Fruit fly (Drosophila melanogaster) whole organism, embryonic: Measurements from ENCODE around the gene CG3918.

Experiments used
- Abd-B ChIP-seq: fragments of 200-800 bp; sonication (Bioruptor generic); optimal IDR thresholded peaks from 2 replicates; lab custom pipeline; 2018; ENCODE audit warnings: missing biosample characterization, mild to moderate bottlenecking, missing genetic modification characterization, moderate library complexity
- B-H2 ChIP-seq: fragments of 200-800 bp; sonication (Bioruptor generic); optimal IDR thresholded peaks from 2 replicates; lab custom pipeline; 2018; ENCODE audit warnings: missing biosample characterization, mild to moderate bottlenecking, missing genetic modification characterization
- Bteb2 ChIP-seq: fragments of 200-800 bp; sonication (Bioruptor generic); optimal IDR thresholded peaks from 2 replicates; lab custom pipeline; 2016; ENCODE audit warnings: missing biosample characterization, missing genetic modification characterization
- CG12155 ChIP-seq: fragments of 200-800 bp; sonication (Bioruptor generic); optimal IDR thresholded peaks from 3 replicates; lab custom pipeline; 2016; ENCODE audit warnings: missing biosample characterization, missing genetic modification characterization
- CG12236 ChIP-seq: fragments of 200-800 bp; sonication (Bioruptor generic); optimal IDR thresholded peaks from 2 replicates; lab custom pipeline; 2016; ENCODE audit warnings: missing biosample characterization, missing genetic modification characterization
- CG18262 ChIP-seq: fragments of 200-800 bp; optimal IDR thresholded peaks from 3 replicates; lab custom pipeline; 2019; ENCODE audit warnings: missing biosample characterization, mild to moderate bottlenecking, missing genetic modification characterization, moderate library complexity
- CG18599 ChIP-seq: fragments of 200-800 bp; sonication (Bioruptor generic); optimal IDR thresholded peaks from 3 replicates; lab custom pipeline; 2017; ENCODE audit warnings: missing biosample characterization, missing genetic modification characterization, mild to moderate bottlenecking, moderate library complexity, missing genetic modification reagents
- CG18764 ChIP-seq: fragments of 200-800 bp; sonication (Bioruptor generic); optimal IDR thresholded peaks from 3 replicates; lab custom pipeline; 2016; ENCODE audit warnings: missing biosample characterization, missing genetic modification characterization
- CG2875 ChIP-seq: fragments of 200-800 bp; sonication (Bioruptor generic); optimal IDR thresholded peaks from 2 replicates; lab custom pipeline; 2017; ENCODE audit warnings: missing biosample characterization, mild to moderate bottlenecking, missing genetic modification characterization, missing genetic modification reagents
- CG31441 ChIP-seq: fragments of 200-800 bp; sonication (Bioruptor generic); IDR thresholded peaks from 2 replicates; pipeline ENCODE4 v1.3.6; 2022; ENCODE audit warnings: missing biosample characterization, missing genetic modification characterization
- CG3726 ChIP-seq: fragments of 200-800 bp; sonication (Bioruptor generic); IDR thresholded peaks from 3 replicates; pipeline ENCODE4, ENCODE4 v1.3.6; 2022; ENCODE audit warnings: missing biosample characterization, missing genetic modification characterization
- CG4617 ChIP-seq: fragments of 200-800 bp; sonication (Bioruptor generic); optimal IDR thresholded peaks from 3 replicates; lab custom pipeline; 2016; ENCODE audit warnings: missing biosample characterization, missing genetic modification characterization, borderline replicate concordance
- CG6689 ChIP-seq: fragments of 200-800 bp; sonication (Bioruptor generic); IDR thresholded peaks from 2 replicates; pipeline ENCODE4 v1.3.6; 2022; ENCODE audit warnings: missing biosample characterization, missing genetic modification characterization
- CG7271 ChIP-seq: fragments of 200-800 bp; sonication (Bioruptor generic); optimal IDR thresholded peaks from 2 replicates; lab custom pipeline; 2018; ENCODE audit warnings: missing biosample characterization, mild to moderate bottlenecking, missing genetic modification characterization, moderate library complexity
- CG7987 ChIP-seq: fragments of 200-800 bp; sonication (Bioruptor generic); optimal IDR thresholded peaks from 2 replicates; lab custom pipeline; 2018; ENCODE audit warnings: missing biosample characterization, mild to moderate bottlenecking, missing genetic modification characterization, moderate library complexity
- CG8290 ChIP-seq, 3 experiments: fragments of 200-800 bp; sonication (Bioruptor generic); optimal IDR thresholded peaks; 2 replicates each; lab custom pipeline; 2016 to 2019; ENCODE audit warnings: missing biosample characterization in 3 of 3, missing genetic modification characterization in 3 of 3, mild to moderate bottlenecking in 2 of 3, moderate library complexity in 1 of 3
- CG9437 ChIP-seq: fragments of 200-800 bp; sonication (Bioruptor generic); optimal IDR thresholded peaks from 2 replicates; lab custom pipeline; 2018; ENCODE audit warnings: missing biosample characterization, mild to moderate bottlenecking, missing genetic modification characterization
- CoRest ChIP-seq: fragments of 200-800 bp; sonication (Bioruptor generic); optimal IDR thresholded peaks from 3 replicates; lab custom pipeline; 2018; ENCODE audit warnings: missing biosample characterization, mild to moderate bottlenecking, missing genetic modification characterization, moderate library complexity
- D ChIP-seq, 2 experiments: fragments of 200-800 bp in 1 of 2; fragments of >200 bp in 1 of 2; sonication (Bioruptor generic) in 1 of 2; optimal IDR thresholded peaks; 2 replicates in 1 of 2; 3 replicates in 1 of 2; lab custom pipeline; 2017; ENCODE audit warnings: mild to moderate bottlenecking in 1 of 2, missing biosample characterization in 1 of 2, missing genetic modification characterization in 1 of 2, missing genetic modification reagents in 1 of 2
- Dip2 ChIP-seq: fragments of 200-800 bp; sonication (Bioruptor generic); IDR thresholded peaks from 2 replicates; pipeline ENCODE4 v1.3.6; 2022; ENCODE audit warnings: missing biosample characterization, missing genetic modification characterization
- ERR ChIP-seq: fragments of 200-800 bp; sonication (Bioruptor generic); optimal IDR thresholded peaks from 2 replicates; lab custom pipeline; 2016; ENCODE audit warnings: missing biosample characterization, missing genetic modification characterization
- Ets97D ChIP-seq: fragments of 200-800 bp; sonication (Bioruptor generic); optimal IDR thresholded peaks from 3 replicates; lab custom pipeline; 2016; ENCODE audit warnings: missing biosample characterization, missing genetic modification characterization
- GATAe ChIP-seq: fragments of 200-800 bp; sonication (Bioruptor generic); conservative IDR thresholded peaks from 2 replicates; pipeline ENCODE4 v1.3.6; 2022; ENCODE audit warnings: missing biosample characterization, missing genetic modification characterization
- HLH54F ChIP-seq: fragments of 200-800 bp; sonication (Bioruptor generic); optimal IDR thresholded peaks from 3 replicates; lab custom pipeline; 2016; ENCODE audit warnings: missing biosample characterization, missing genetic modification characterization
- HmgD ChIP-seq: fragments of 200-800 bp; sonication (Bioruptor generic); optimal IDR thresholded peaks from 3 replicates; lab custom pipeline; 2016; ENCODE audit warnings: missing biosample characterization, missing genetic modification characterization
- Hsf ChIP-seq: fragments of 200-800 bp; sonication (Bioruptor generic); optimal IDR thresholded peaks from 3 replicates; lab custom pipeline; 2016; ENCODE audit warnings: missing biosample characterization, missing genetic modification characterization
- Lpt ChIP-seq: fragments of >200 bp; optimal IDR thresholded peaks from 2 replicates; lab custom pipeline; 2018; ENCODE audit warnings: missing biosample characterization, missing genetic modification characterization
- Myb ChIP-seq: fragments of 200-800 bp; sonication (Bioruptor generic); optimal IDR thresholded peaks from 2 replicates; lab custom pipeline; 2016; ENCODE audit warnings: missing biosample characterization, missing genetic modification characterization
- NC2α ChIP-seq: fragments of 200-800 bp; sonication (Bioruptor generic); optimal IDR thresholded peaks from 2 replicates; lab custom pipeline; 2016; ENCODE audit warnings: missing biosample characterization, missing genetic modification characterization
- NK7.1 ChIP-seq: fragments of 200-800 bp; sonication (Bioruptor generic); optimal IDR thresholded peaks from 3 replicates; lab custom pipeline; 2016; ENCODE audit warnings: missing biosample characterization, missing genetic modification characterization
- NfI ChIP-seq: fragments of 200-800 bp; sonication (Bioruptor generic); optimal IDR thresholded peaks from 3 replicates; lab custom pipeline; 2018; ENCODE audit warnings: missing biosample characterization, mild to moderate bottlenecking, missing genetic modification characterization, moderate library complexity
- Spps ChIP-seq: fragments of 200-800 bp; sonication (Bioruptor generic); optimal IDR thresholded peaks from 2 replicates; lab custom pipeline; 2018; ENCODE audit warnings: missing biosample characterization, mild to moderate bottlenecking, missing genetic modification characterization
- Sry-δ ChIP-seq: fragments of 200-800 bp; sonication (Bioruptor generic); optimal IDR thresholded peaks from 2 replicates; lab custom pipeline; 2016; ENCODE audit warnings: missing biosample characterization, missing genetic modification characterization
- al ChIP-seq: fragments of 200-800 bp; sonication (Bioruptor generic); IDR thresholded peaks from 2 replicates; pipeline ENCODE4 v1.3.6; 2022; ENCODE audit warnings: missing biosample characterization, missing genetic modification characterization
- bigmax ChIP-seq: fragments of 200-800 bp; sonication (Bioruptor generic); optimal IDR thresholded peaks from 2 replicates; lab custom pipeline; 2018; ENCODE audit warnings: missing biosample characterization, mild to moderate bottlenecking, missing genetic modification characterization
- chn ChIP-seq: fragments of 200-800 bp; sonication (Bioruptor generic); optimal IDR thresholded peaks from 2 replicates; lab custom pipeline; 2016; ENCODE audit warnings: missing biosample characterization, missing genetic modification characterization
- dpn ChIP-seq, 2 experiments: fragments of 200-800 bp; sonication (Bioruptor generic); optimal IDR thresholded peaks; 3 replicates each; lab custom pipeline; 2016; ENCODE audit warnings: missing biosample characterization in 2 of 2, missing genetic modification characterization in 2 of 2
- en ChIP-seq: fragments of 200-800 bp; sonication (Bioruptor generic); optimal IDR thresholded peaks from 2 replicates; lab custom pipeline; 2016; ENCODE audit warnings: missing biosample characterization, missing genetic modification characterization
- fd102C ChIP-seq: fragments of 200-800 bp; sonication (Bioruptor generic); optimal IDR thresholded peaks from 2 replicates; lab custom pipeline; 2018; ENCODE audit warnings: missing biosample characterization, mild to moderate bottlenecking, missing genetic modification characterization, moderate library complexity
- fd64A ChIP-seq: fragments of 200-800 bp; sonication (Bioruptor generic); optimal IDR thresholded peaks from 3 replicates; lab custom pipeline; 2018; ENCODE audit warnings: missing biosample characterization, mild to moderate bottlenecking, missing genetic modification characterization
- fru ChIP-seq: fragments of >200 bp; optimal IDR thresholded peaks from 2 replicates; lab custom pipeline; 2017
- gsb ChIP-seq: fragments of 200-800 bp; sonication (Bioruptor generic); IDR thresholded peaks from 2 replicates; pipeline ENCODE4 v1.3.6; 2022; ENCODE audit warnings: missing biosample characterization, missing genetic modification characterization
- gt ChIP-seq: fragments of 200-800 bp; sonication (Bioruptor generic); IDR thresholded peaks from 2 replicates; pipeline ENCODE4 v1.3.6; 2022; ENCODE audit warnings: missing biosample characterization, missing genetic modification characterization
- jigr1 ChIP-seq: fragments of 200-800 bp; sonication (Bioruptor generic); IDR thresholded peaks from 3 replicates; pipeline ENCODE4 v1.3.6; 2022; ENCODE audit warnings: missing biosample characterization, missing genetic modification characterization
- klu ChIP-seq: fragments of 200-800 bp; sonication (Bioruptor generic); IDR thresholded peaks from 2 replicates; pipeline ENCODE4 v1.3.6; 2022; ENCODE audit warnings: missing biosample characterization, missing genetic modification characterization
- pan ChIP-seq, 4 experiments: fragments of >200 bp in 3 of 4; fragments of 200-800 bp in 1 of 4; sonication (Bioruptor generic) in 1 of 4; optimal IDR thresholded peaks in 3 of 4; IDR thresholded peaks in 1 of 4; 2 replicates each; pipeline versions ENCODE4 v1.3.6 to Lab custom; 2017 to 2022; ENCODE audit warnings: missing biosample characterization in 2 of 4, missing genetic modification characterization in 2 of 4, mixed read lengths in 1 of 4
- tio ChIP-seq: fragments of 200-800 bp; sonication (Bioruptor generic); optimal IDR thresholded peaks from 2 replicates; lab custom pipeline; 2017; ENCODE audit warnings: missing biosample characterization, missing genetic modification characterization, inconsistent platforms
- vfl ChIP-seq: fragments of 200-800 bp; sonication (Bioruptor generic); optimal IDR thresholded peaks from 2 replicates; lab custom pipeline; 2016; ENCODE audit warnings: missing biosample characterization, missing genetic modification characterization
- zen ChIP-seq: fragments of 200-800 bp; sonication (Bioruptor generic); optimal IDR thresholded peaks from 3 replicates; lab custom pipeline; 2018; ENCODE audit warnings: missing biosample characterization, mild to moderate bottlenecking, missing genetic modification characterization, moderate library complexity
- zfh2 ChIP-seq: fragments of 200-800 bp; sonication (Bioruptor generic); optimal IDR thresholded peaks from 2 replicates; lab custom pipeline; 2016; ENCODE audit warnings: missing biosample characterization, missing genetic modification characterization

Gene CG3918

dm6 chrX:6533101-6533636 lies 8.9 kb downstream of the CG3918 start, which contains the start of gene RpL7A (continued):
- peak; percentile 31 for TF ChIP-seq CG18764 (GFP tag; lab: Kevin White, UChicago)
- no peak for TF ChIP-seq zen (tag; lab: Kevin White, UChicago)
- no peak for TF ChIP-seq Lpt (GFP tag; lab: Kevin White, UChicago)
- TF ChIP-seq CG7271 (tag; lab: Kevin White, UChicago) = peak; percentile 89
- TF ChIP-seq CG7987 (GFP tag; lab: Kevin White, UChicago) = peak; percentile 89
- no peak for TF ChIP-seq jigr1 (GFP tag; lab: Robert Waterston, UW)
- TF ChIP-seq dpn (GFP tag; optimal IDR thresholded peaks at IDR 0.05; lab: Kevin White, UChicago) = peak in 1 of 2 experiments; percentile 61
- TF ChIP-seq CoRest (tag; lab: Kevin White, UChicago) = peak; percentile 28
- TF ChIP-seq CG4617 = peak; percentile 3
- peak; percentile 74 for TF ChIP-seq CG2875 (GFP tag; lab: Kevin White, UChicago)
- TF ChIP-seq Hsf (GFP tag; lab: Kevin White, UChicago) = peak; percentile 45
- TF ChIP-seq CG12155 (GFP tag; lab: Kevin White, UChicago) = peak; percentile 22
- no peak for TF ChIP-seq pan (optimal IDR thresholded peaks at IDR 0.05; lab: Kevin White, UChicago)
- TF ChIP-seq pan (GFP tag; optimal IDR thresholded peaks at IDR 0.05 in 1 of 2, IDR thresholded peaks at IDR 0.05 in 1 of 2) = peak in 1 of 2 experiments; percentile 52
- peak; percentile 35 for TF ChIP-seq HLH54F (GFP tag; lab: Kevin White, UChicago)
- peak; percentile 37 for TF ChIP-seq bigmax
- peak; percentile 98 for TF ChIP-seq Ets97D (GFP tag; lab: Kevin White, UChicago)
- no peak for TF ChIP-seq D (optimal IDR thresholded peaks at IDR 0.05; lab: Kevin White, UChicago)
- peak; percentile 51 for TF ChIP-seq D (GFP tag; optimal IDR thresholded peaks at IDR 0.05; lab: Kevin White, UChicago)
- no peak for TF ChIP-seq ERR (GFP tag; lab: Kevin White, UChicago)
- no peak for TF ChIP-seq al (GFP tag; lab: Robert Waterston, UW)
- peak; percentile 37 for TF ChIP-seq CG31441 (GFP tag; lab: Robert Waterston, UW)
- peak; percentile 20 for TF ChIP-seq en (GFP tag; lab: Kevin White, UChicago)
- TF ChIP-seq fru (lab: Kevin White, UChicago) = no peak
- TF ChIP-seq fd64A (GFP tag; lab: Kevin White, UChicago) = peak; percentile 72
- peak; percentile 71 for TF ChIP-seq CG18599 (GFP tag; lab: Kevin White, UChicago)
- TF ChIP-seq Spps (tag; lab: Kevin White, UChicago) = peak; percentile 27
- TF ChIP-seq B-H2 (GFP tag; lab: Kevin White, UChicago) = peak; percentile 57
- TF ChIP-seq vfl (GFP tag; lab: Kevin White, UChicago) = no peak
- TF ChIP-seq NfI (GFP tag; lab: Kevin White, UChicago) = peak; percentile 81
- TF ChIP-seq Abd-B (GFP tag; lab: Kevin White, UChicago) = peak; percentile 40
- TF ChIP-seq Dip2 (GFP tag; lab: Robert Waterston, UW) = no peak
- TF ChIP-seq Bteb2 (GFP tag; lab: Kevin White, UChicago) = no peak
- peak; percentile 25 for TF ChIP-seq CG18262 (tag; lab: Kevin White, UChicago)
- TF ChIP-seq CG6689 = no peak
- TF ChIP-seq Sry-δ (GFP tag; lab: Kevin White, UChicago) = peak; percentile 33
- no peak for TF ChIP-seq GATAe
- TF ChIP-seq NC2α (GFP tag; lab: Kevin White, UChicago) = no peak
- peak; percentile 53 for TF ChIP-seq CG9437 (GFP tag; lab: Kevin White, UChicago)
- peak; percentile 57 for TF ChIP-seq NK7.1 (GFP tag; lab: Kevin White, UChicago)
- TF ChIP-seq fd102C = peak; percentile 65
- TF ChIP-seq CG3726 (GFP tag; lab: Robert Waterston, UW) = no peak
- peak; percentile 14 for TF ChIP-seq chn (GFP tag; lab: Kevin White, UChicago)
- no peak for TF ChIP-seq CG8290 (GFP tag; optimal IDR thresholded peaks at IDR 0.05; lab: Kevin White, UChicago)
- TF ChIP-seq CG8290 (tag; optimal IDR thresholded peaks at IDR 0.05; lab: Kevin White, UChicago) = peak; percentile 43 to 86
- 0 out of 2 replicates have a peak, but pooled peaks have one; percentile 22 for TF ChIP-seq gt (GFP tag; lab: Robert Waterston, UW)
- TF ChIP-seq CG12236 = peak; percentile 59
- TF ChIP-seq HmgD = peak; percentile 19
- peak; percentile 35; the same call in 1 of the 2 replicates for TF ChIP-seq gsb (GFP tag; lab: Robert Waterston, UW)
- TF ChIP-seq zfh2 (GFP tag; lab: Kevin White, UChicago) = peak; percentile 17
- TF ChIP-seq klu (GFP tag; lab: Robert Waterston, UW) = no peak
- peak; percentile 57 for TF ChIP-seq Myb
- no peak for TF ChIP-seq tio (GFP tag; lab: Kevin White, UChicago)
